Worm (Caenorhabditis elegans) whole organism, L4 larva: ENCODE data around the gene nhr-122.

ENCODE experiments used
- F37D6.2 ChIP-seq: sonication (generic microtip); optimal IDR thresholded peaks from 2 replicates; lab custom pipeline; 2016; ENCODE audit warnings: mild to moderate bottlenecking, missing genetic modification characterization, missing compliant biosample characterization
- Y75B8A.6 ChIP-seq: fragments of 200-800 bp; sonication (Bioruptor generic); IDR thresholded peaks from 2 replicates; pipeline ENCODE4 v1.3.6; 2022; ENCODE audit warnings: missing genetic modification reagents, missing genetic modification characterization, missing compliant biosample characterization
- ZK546.5 ChIP-seq, 2 experiments: sonication (generic microtip); optimal IDR thresholded peaks; 2 replicates each; lab custom pipeline; 2017; ENCODE audit warnings: missing biosample characterization in 2 of 2, missing genetic modification characterization in 2 of 2
- aha-1 ChIP-seq: fragments of 150-350 bp; peaks from one replicate; lab custom pipeline; 2014; ENCODE audit warnings: missing biosample characterization, missing genetic modification characterization
- aly-2 ChIP-seq: sonication (generic microtip); optimal IDR thresholded peaks from 2 replicates; lab custom pipeline; 2018; ENCODE audit warnings: missing biosample characterization, missing genetic modification characterization
- ama-1 ChIP-seq: fragments of 150-350 bp; optimal IDR thresholded peaks from 2 replicates; lab custom pipeline; 2014; ENCODE audit warnings: inconsistent platforms, mixed read lengths
- attf-4 ChIP-seq: sonication (generic microtip); optimal IDR thresholded peaks from 3 replicates; lab custom pipeline; 2017; ENCODE audit warnings: missing biosample characterization, missing genetic modification characterization
- ceh-28 ChIP-seq: fragments of 150-350 bp; optimal IDR thresholded peaks from 2 replicates; lab custom pipeline; 2014; ENCODE audit warnings: missing biosample characterization, missing genetic modification reagents, missing genetic modification characterization
- ceh-32 ChIP-seq: sonication (generic microtip); optimal IDR thresholded peaks from 2 replicates; lab custom pipeline; 2016; ENCODE audit warnings: mild to moderate bottlenecking, missing genetic modification characterization, missing compliant biosample characterization; ENCODE audit not compliant: poor library complexity
- ceh-44 ChIP-seq: fragments of 200-800 bp; sonication (Bioruptor generic); IDR thresholded peaks from 2 replicates; pipeline ENCODE4 v1.3.6; 2022; ENCODE audit warnings: missing genetic modification reagents, missing genetic modification characterization, missing compliant biosample characterization
- daf-16 ChIP-seq, 3 experiments: sonication (generic microtip); optimal IDR thresholded peaks; 2 replicates each; lab custom pipeline; 2016 to 2017; ENCODE audit warnings: missing genetic modification characterization in 3 of 3, missing genetic modification reagents in 3 of 3, mild to moderate bottlenecking in 2 of 3, missing compliant biosample characterization in 2 of 3, missing biosample characterization in 1 of 3, moderate library complexity in 1 of 3
- daf-8 ChIP-seq: fragments of 200-800 bp; sonication (Bioruptor generic); IDR thresholded peaks from 2 replicates; pipeline ENCODE4 v1.3.6; 2022; ENCODE audit warnings: missing genetic modification characterization, missing compliant biosample characterization
- dmd-6 ChIP-seq: fragments of 200-800 bp; sonication (Bioruptor generic); IDR thresholded peaks from 2 replicates; pipeline ENCODE4 v1.3.6; 2022; ENCODE audit warnings: missing genetic modification reagents, missing genetic modification characterization, missing compliant biosample characterization
- hif-1 ChIP-seq, 2 experiments: sonication (generic microtip); optimal IDR thresholded peaks; 2 replicates each; lab custom pipeline; 2016 to 2017; ENCODE audit warnings: missing compliant biosample characterization in 2 of 2, missing genetic modification characterization in 2 of 2, missing genetic modification reagents in 2 of 2, missing genotype in 2 of 2, mild to moderate bottlenecking in 1 of 2
- hlh-11 ChIP-seq: fragments of 200-800 bp; sonication (Bioruptor generic); optimal IDR thresholded peaks from 2 replicates; lab custom pipeline; 2018; ENCODE audit warnings: mild to moderate bottlenecking, missing genetic modification characterization, missing compliant biosample characterization
- hlh-30 ChIP-seq: sonication (generic microtip); optimal IDR thresholded peaks from 2 replicates; lab custom pipeline; 2017; ENCODE audit warnings: antibody characterized with exemption, mild to moderate bottlenecking, missing genetic modification characterization, missing compliant biosample characterization; ENCODE audit not compliant: insufficient read depth
- hmg-1.1 ChIP-seq: fragments of 200-800 bp; sonication (Bioruptor generic); IDR thresholded peaks from 2 replicates; pipeline ENCODE4 v1.3.6; 2022; ENCODE audit warnings: missing genetic modification reagents, missing genetic modification characterization, missing compliant biosample characterization
- jun-1 ChIP-seq: fragments of 150-350 bp; optimal IDR thresholded peaks from 2 replicates; lab custom pipeline; 2014; ENCODE audit warnings: missing biosample characterization, missing genetic modification reagents, missing genetic modification characterization
- lin-1 ChIP-seq: fragments of 200-800 bp; sonication (Bioruptor generic); IDR thresholded peaks from 2 replicates; pipeline ENCODE4 v1.3.6; 2022; ENCODE audit warnings: missing genetic modification reagents, missing genetic modification characterization, missing compliant biosample characterization
- lin-13 ChIP-seq: fragments of 150-350 bp; optimal IDR thresholded peaks from 2 replicates; lab custom pipeline; 2014; ENCODE audit warnings: missing biosample characterization, missing genetic modification reagents, missing genetic modification characterization
- lin-38 ChIP-seq: fragments of 200-800 bp; sonication (Bioruptor generic); IDR thresholded peaks from 2 replicates; pipeline ENCODE4 v1.3.6; 2022; ENCODE audit warnings: missing genetic modification reagents, missing genetic modification characterization, missing compliant biosample characterization
- lir-3 ChIP-seq: sonication (generic microtip); optimal IDR thresholded peaks from 2 replicates; lab custom pipeline; 2016; ENCODE audit warnings: mild to moderate bottlenecking, missing genetic modification characterization, missing compliant biosample characterization
- madf-9 ChIP-seq: fragments of 200-800 bp; sonication (Bioruptor generic); conservative IDR thresholded peaks from 2 replicates; pipeline ENCODE4 v1.3.6; 2022; ENCODE audit warnings: missing genetic modification reagents, missing genetic modification characterization, missing compliant biosample characterization
- mdl-1 ChIP-seq, 2 experiments: fragments of 150-350 bp in 1 of 2; sonication (generic microtip) in 1 of 2; optimal IDR thresholded peaks; 2 replicates each; lab custom pipeline; 2014 to 2017; ENCODE audit warnings: missing biosample characterization in 2 of 2, missing genetic modification characterization in 2 of 2
- mdt-29 ChIP-seq: fragments of 200-800 bp; sonication (Bioruptor generic); IDR thresholded peaks from 2 replicates; pipeline ENCODE4 v1.3.6; 2022; ENCODE audit warnings: missing genetic modification reagents, missing genetic modification characterization, missing compliant biosample characterization
- mep-1 ChIP-seq: fragments of 150-350 bp; sonication (generic microtip); optimal IDR thresholded peaks from 3 replicates; lab custom pipeline; 2014; ENCODE audit warnings: missing biosample characterization, missing genetic modification characterization
- mes-2 ChIP-seq: sonication (generic microtip); optimal IDR thresholded peaks from 2 replicates; lab custom pipeline; 2016; ENCODE audit warnings: missing genotype, mild to moderate bottlenecking, missing genetic modification characterization, missing compliant biosample characterization; ENCODE audit not compliant: poor library complexity, severe bottlenecking
- mxl-3 ChIP-seq: fragments of 200-800 bp; sonication (Bioruptor generic); optimal IDR thresholded peaks from 2 replicates; lab custom pipeline; 2018; ENCODE audit warnings: mild to moderate bottlenecking, missing genetic modification characterization, missing compliant biosample characterization
- nhr-10 ChIP-seq: fragments of 150-350 bp; optimal IDR thresholded peaks from 2 replicates; lab custom pipeline; 2014; ENCODE audit warnings: missing biosample characterization, missing genetic modification characterization
- nhr-28 ChIP-seq: fragments of 150-350 bp; optimal IDR thresholded peaks from 2 replicates; lab custom pipeline; 2014; ENCODE audit warnings: missing biosample characterization, missing genetic modification characterization
- nhr-41 ChIP-seq: fragments of 200-800 bp; sonication (Bioruptor generic); IDR thresholded peaks from 2 replicates; pipeline ENCODE4 v1.3.6; 2022; ENCODE audit warnings: missing genetic modification reagents, missing genetic modification characterization, missing compliant biosample characterization
- nhr-48 ChIP-seq: sonication (generic microtip); optimal IDR thresholded peaks from 2 replicates; lab custom pipeline; 2016; ENCODE audit warnings: mild to moderate bottlenecking, missing genetic modification characterization, missing compliant biosample characterization
- nhr-76 ChIP-seq: fragments of 150-350 bp; optimal IDR thresholded peaks from 2 replicates; lab custom pipeline; 2014; ENCODE audit warnings: missing biosample characterization, missing genetic modification characterization
- php-3 ChIP-seq: fragments of 200-800 bp; sonication (Bioruptor generic); IDR thresholded peaks from 2 replicates; pipeline ENCODE4 v1.3.6; 2022; ENCODE audit warnings: missing genetic modification reagents, missing genetic modification characterization, missing compliant biosample characterization
- sdz-12 ChIP-seq: fragments of 200-800 bp; sonication (Bioruptor generic); optimal IDR thresholded peaks from 2 replicates; lab custom pipeline; 2018; ENCODE audit warnings: mild to moderate bottlenecking, missing genetic modification characterization, missing compliant biosample characterization
- skn-1 ChIP-seq: fragments of 150-350 bp; optimal IDR thresholded peaks from 2 replicates; lab custom pipeline; 2014; ENCODE audit warnings: missing biosample characterization, missing genetic modification characterization
- snpc-4 ChIP-seq: fragments of 150-350 bp; optimal IDR thresholded peaks from 2 replicates; lab custom pipeline; 2014; ENCODE audit warnings: missing biosample characterization, missing genetic modification characterization
- spr-1 ChIP-seq: sonication (generic microtip); optimal IDR thresholded peaks from 2 replicates; lab custom pipeline; 2016; ENCODE audit warnings: mild to moderate bottlenecking, missing genetic modification characterization, missing compliant biosample characterization
- unc-62 ChIP-seq, 3 experiments: fragments of 150-350 bp in 1 of 3; sonication (generic microtip); optimal IDR thresholded peaks in 2 of 3; peaks in 1 of 3; 1 replicate in 1 of 3; 2 replicates in 2 of 3; lab custom pipeline; 2014 to 2017; ENCODE audit warnings: missing biosample characterization in 3 of 3, missing genetic modification characterization in 3 of 3, missing genetic modification reagents in 3 of 3, missing genotype in 1 of 3
- zag-1 ChIP-seq: fragments of 150-350 bp; optimal IDR thresholded peaks from 2 replicates; lab custom pipeline; 2014; ENCODE audit warnings: missing biosample characterization, missing genetic modification characterization
- zfp-3 ChIP-seq: fragments of 200-800 bp; sonication (Bioruptor generic); conservative IDR thresholded peaks from 2 replicates; pipeline ENCODE4 v1.3.6; 2022; ENCODE audit warnings: missing genetic modification reagents, missing genetic modification characterization, missing compliant biosample characterization
- zip-11 ChIP-seq: fragments of 200-800 bp; sonication (Bioruptor generic); IDR thresholded peaks from 2 replicates; pipeline ENCODE4 v1.3.6; 2022; ENCODE audit warnings: missing genetic modification characterization, missing compliant biosample characterization
- ztf-11 ChIP-seq: fragments of 150-350 bp; optimal IDR thresholded peaks from 2 replicates; lab custom pipeline; 2014; ENCODE audit warnings: missing biosample characterization, missing genetic modification characterization
- ztf-7 ChIP-seq: fragments of 150-350 bp; optimal IDR thresholded peaks from 2 replicates; lab custom pipeline; 2014; ENCODE audit warnings: missing biosample characterization, missing genetic modification characterization

The nhr-122 gene

ce11 chrIV:1655312-1655711, 41.6 kb downstream of the nhr-122 start (continued):
- no peak for TF ChIP-seq ZK546.5 (tag; optimal IDR thresholded peaks at IDR 0.05; lab: Kevin White, UChicago)
- TF ChIP-seq ceh-32 (tag; lab: Kevin White, UChicago): no peak
- TF ChIP-seq lin-1: no peak
- no peak for TF ChIP-seq zfp-3 (GFP tag; lab: Robert Waterston, UW)
- peak; percentile 20 for TF ChIP-seq nhr-10 (tag; lab: Kevin White, UChicago)
- peak; percentile 87 for TF ChIP-seq nhr-28 (tag; lab: Kevin White, UChicago)
- TF ChIP-seq zag-1 (tag; lab: Kevin White, UChicago): no peak
- TF ChIP-seq mdl-1 (tag; optimal IDR thresholded peaks at IDR 0.05; lab: Kevin White, UChicago): peak; percentile 9 to 75
- no peak for TF ChIP-seq madf-9
- no peak for TF ChIP-seq nhr-76 (tag; lab: Kevin White, UChicago)
- TF ChIP-seq lin-38 (GFP tag; lab: Robert Waterston, UW): no peak
- no peak for TF ChIP-seq ztf-7 (tag; lab: Kevin White, UChicago)
- TF ChIP-seq daf-16 (GFP tag; optimal IDR thresholded peaks at IDR 0.05; lab: Kevin White, UChicago): no peak
- TF ChIP-seq daf-16 (tag; optimal IDR thresholded peaks at IDR 0.05; lab: Kevin White, UChicago): no peak
- TF ChIP-seq snpc-4 (tag; lab: Kevin White, UChicago): no peak
- no peak for TF ChIP-seq attf-4 (tag; lab: Kevin White, UChicago)

DNA sequence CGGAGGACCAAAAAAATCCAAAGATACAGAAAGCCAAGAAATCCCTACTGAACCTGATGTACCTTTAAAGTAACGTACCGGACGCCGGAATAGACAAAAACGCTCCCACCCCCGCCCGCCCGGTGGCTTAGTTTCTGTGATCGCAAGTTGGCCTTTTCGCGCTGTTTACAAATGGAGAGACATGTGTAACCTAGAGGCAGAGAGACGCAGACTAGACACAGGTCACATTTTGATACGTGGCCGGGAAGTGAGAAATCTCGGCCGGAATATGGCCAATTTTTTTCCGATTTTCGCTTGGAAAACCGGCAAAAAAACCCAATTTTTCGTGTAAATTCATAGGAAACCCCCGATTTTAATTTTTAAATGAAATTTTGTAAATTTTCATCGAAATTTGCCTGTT, 43.4 kb downstream of the nhr-122 start:
- TF ChIP-seq zip-11 (GFP tag; lab: Robert Waterston, UW) (no peak), skn-1 (no peak), daf-16 (GFP tag; optimal IDR thresholded peaks at IDR 0.05; lab: Kevin White, UChicago) (no peak), daf-16 (tag; optimal IDR thresholded peaks at IDR 0.05; lab: Kevin White, UChicago) (peak; percentile 30), aly-2 (tag; lab: Kevin White, UChicago) (no peak), spr-1 (tag; lab: Kevin White, UChicago) (no peak), sdz-12 (no peak), aha-1 (peak; percentile 11), ama-1 (lab: Kevin White, UChicago) (no peak), lin-13 (GFP tag; lab: Kevin White, UChicago) (no peak), jun-1 (tag; lab: Kevin White, UChicago) (no peak), nhr-41 (GFP tag; lab: Robert Waterston, UW) (no peak), snpc-4 (tag; lab: Kevin White, UChicago) (no peak), hlh-30 (tag; lab: Kevin White, UChicago) (peak; percentile 74), unc-62 (GFP tag; optimal IDR thresholded peaks at IDR 0.05 in 1 of 2; lab: Kevin White, UChicago) (no peak), unc-62 (tag; optimal IDR thresholded peaks at IDR 0.05; lab: Kevin White, UChicago) (no peak), php-3 (GFP tag; lab: Robert Waterston, UW) (no peak), hmg-1.1 (peak; percentile 37; the same call in 1 of the 2 replicates), lin-38 (GFP tag; lab: Robert Waterston, UW) (no peak), nhr-28 (tag; lab: Kevin White, UChicago) (no peak), F37D6.2 (tag; lab: Kevin White, UChicago) (no peak), ztf-11 (tag; lab: Kevin White, UChicago) (no peak), lir-3 (tag; lab: Kevin White, UChicago) (no peak), mep-1 (peak; percentile 22), mxl-3 (GFP tag; lab: Kevin White, UChicago) (peak; percentile 64), ceh-44 (GFP tag; lab: Robert Waterston, UW) (no peak), mes-2 (tag; lab: Kevin White, UChicago) (peak; percentile 62), mdl-1 (tag; optimal IDR thresholded peaks at IDR 0.05; lab: Kevin White, UChicago) (peak in 1 of 2 experiments; percentile 14), dmd-6 (GFP tag; lab: Robert Waterston, UW) (no peak), nhr-10 (tag; lab: Kevin White, UChicago) (no peak), ceh-28 (tag; lab: Kevin White, UChicago) (no peak), Y75B8A.6 (GFP tag; lab: Robert Waterston, UW) (no peak), mdt-29 (GFP tag; lab: Robert Waterston, UW) (no peak), nhr-48 (tag; lab: Kevin White, UChicago) (no peak), ceh-32 (tag; lab: Kevin White, UChicago) (no peak), hif-1 (tag; optimal IDR thresholded peaks at IDR 0.05; lab: Kevin White, UChicago) (no peak), hlh-11 (tag; lab: Kevin White, UChicago) (peak; percentile 40), daf-8 (GFP tag; lab: Robert Waterston, UW) (no peak), ztf-7 (tag; lab: Kevin White, UChicago) (no peak)
